Fruit fly (Drosophila melanogaster): Measurements from ENCODE around the gene Hsp60A.
"Not testable (repeated sequence)": the region's sequence is repeated elsewhere in the genome, so short reads cannot be mapped to it uniquely, and the experiment has no call there.

Hsp60A gene

dm6 chrX:11092201-11092600, 16.1 kb upstream of the Hsp60A start, which contains the start of gene CG2061:
TSS of gene CG2061 (plus strand) at chrX:11092492.
- TF ChIP-seq tai (GFP tag; optimal IDR thresholded peaks at IDR 0.05) (no peak), Myc (optimal IDR thresholded peaks at IDR 0.05) (peak; percentile 10)

- no peak for TF ChIP-seq Hr83 (GFP tag; optimal IDR thresholded peaks at IDR 0.05; ENCODE audit: poor library complexity, severe bottlenecking)
- TF ChIP-seq dsf (GFP tag; optimal IDR thresholded peaks at IDR 0.05; ENCODE audit: borderline replicate concordance), result no peak
- TF ChIP-seq Vsx2 (GFP tag; optimal IDR thresholded peaks at IDR 0.05; ENCODE audit: partially characterized antibody), result no peak
- TF ChIP-seq HLH106 (tag; optimal IDR thresholded peaks at IDR 0.05), result no peak
- TF ChIP-seq jim (GFP tag; optimal IDR thresholded peaks at IDR 0.05), result no peak
- no peak for TF ChIP-seq br (GFP tag; optimal IDR thresholded peaks at IDR 0.05)
- no peak for TF ChIP-seq dl (GFP tag; optimal IDR thresholded peaks at IDR 0.05; ENCODE audit: insufficient read depth in 1 of 2, partially characterized antibody in 2 of 2)
Observed at dm6 chrX:11095276-11095675, 13.0 kb upstream of the Hsp60A start.

DNA sequence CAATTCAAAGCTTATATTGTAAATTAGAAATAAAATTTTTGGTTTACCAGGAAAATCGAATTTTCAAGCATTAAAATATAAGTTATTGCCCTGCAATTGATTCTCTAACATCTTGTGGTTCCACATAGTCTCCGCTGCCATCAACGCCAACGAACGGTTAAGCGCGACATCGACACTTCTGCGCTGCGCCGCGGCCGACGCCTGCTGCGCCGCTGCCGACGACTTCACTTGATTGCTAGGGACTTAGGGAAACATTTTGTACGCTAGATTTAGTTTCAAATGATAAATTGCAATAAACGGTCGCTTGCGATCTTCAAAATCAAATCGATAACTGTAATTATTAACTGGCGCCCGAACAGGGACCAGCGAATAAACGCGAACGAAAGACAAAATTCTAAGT, 12.3 kb upstream of the Hsp60A start, which contains the start of gene CG42249:
TSS of gene CG42249 (plus strand) at position 301 of the 400 bp plus-strand sequence.
- not testable (repeated sequence) for TF ChIP-seq sage, Abd-B, h (GFP tag; optimal IDR thresholded peaks at IDR 0.05)

- no peak for TF ChIP-seq lola (GFP tag; optimal IDR thresholded peaks at IDR 0.05)
- no peak for TF ChIP-seq usp (GFP tag; optimal IDR thresholded peaks at IDR 0.05)
- TF ChIP-seq HLH106 (tag; optimal IDR thresholded peaks at IDR 0.05), result peak; percentile 24
- no peak for TF ChIP-seq Hr78 (GFP tag; optimal IDR thresholded peaks at IDR 0.05)
- peak; percentile 35 for TF ChIP-seq N (GFP tag; optimal IDR thresholded peaks at IDR 0.05)
- TF ChIP-seq CrebA (GFP tag; optimal IDR thresholded peaks at IDR 0.05; ENCODE audit: borderline replicate concordance), result no peak
Observed at dm6 chrX:11108845-11109450, 666 bp downstream of the Hsp60A start.

DNA sequence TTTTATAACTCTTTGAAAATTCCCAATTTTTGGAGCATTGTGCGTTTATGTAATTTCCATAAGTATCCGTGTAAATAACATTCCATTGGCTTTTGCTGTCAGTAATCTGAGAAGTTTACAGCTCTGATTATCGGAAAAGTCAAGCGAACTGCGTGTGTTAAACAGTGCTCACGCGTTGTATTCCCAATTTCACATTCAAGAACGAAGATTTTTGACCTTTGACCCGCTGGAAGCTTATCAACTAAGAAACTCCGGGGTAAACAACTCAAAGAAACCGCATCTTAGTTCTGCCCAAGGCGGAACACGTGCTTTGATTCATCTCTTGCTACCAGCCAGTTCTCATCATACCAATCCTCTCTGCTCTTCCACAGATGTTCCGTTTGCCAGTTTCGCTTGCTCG, 1.4 kb downstream of the Hsp60A start:
- TF ChIP-seq Rel (GFP tag; optimal IDR thresholded peaks at IDR 0.05), result no peak
- no peak for TF ChIP-seq Rel (tag; optimal IDR thresholded peaks at IDR 0.05)
- TF ChIP-seq br (GFP tag; optimal IDR thresholded peaks at IDR 0.05), result no peak
- no peak for TF ChIP-seq tai (GFP tag; optimal IDR thresholded peaks at IDR 0.05)
- no peak for TF ChIP-seq Hnf4 (GFP tag; optimal IDR thresholded peaks at IDR 0.05)
- no peak for TF ChIP-seq Vsx2 (GFP tag; optimal IDR thresholded peaks at IDR 0.05; ENCODE audit: partially characterized antibody)
- no peak for TF ChIP-seq h (GFP tag; optimal IDR thresholded peaks at IDR 0.05)
- no peak for TF ChIP-seq lola (GFP tag; optimal IDR thresholded peaks at IDR 0.05)
- TF ChIP-seq jim (GFP tag; optimal IDR thresholded peaks at IDR 0.05), result no peak
- no peak for TF ChIP-seq psq (GFP tag; optimal IDR thresholded peaks at IDR 0.05)
- TF ChIP-seq foxo (GFP tag; optimal IDR thresholded peaks at IDR 0.05), result no peak
- TF ChIP-seq Myc (optimal IDR thresholded peaks at IDR 0.05), result no peak
- TF ChIP-seq Sp1 (GFP tag; optimal IDR thresholded peaks at IDR 0.05), result no peak
- no peak for TF ChIP-seq Dif (GFP tag; optimal IDR thresholded peaks at IDR 0.05; ENCODE audit: partially characterized antibody)
- no peak for TF ChIP-seq Jra (GFP tag; optimal IDR thresholded peaks at IDR 0.05)
- TF ChIP-seq GATAd (GFP tag; optimal IDR thresholded peaks at IDR 0.05), result no peak
- no peak for TF ChIP-seq fru (GFP tag; optimal IDR thresholded peaks at IDR 0.05)

DNA sequence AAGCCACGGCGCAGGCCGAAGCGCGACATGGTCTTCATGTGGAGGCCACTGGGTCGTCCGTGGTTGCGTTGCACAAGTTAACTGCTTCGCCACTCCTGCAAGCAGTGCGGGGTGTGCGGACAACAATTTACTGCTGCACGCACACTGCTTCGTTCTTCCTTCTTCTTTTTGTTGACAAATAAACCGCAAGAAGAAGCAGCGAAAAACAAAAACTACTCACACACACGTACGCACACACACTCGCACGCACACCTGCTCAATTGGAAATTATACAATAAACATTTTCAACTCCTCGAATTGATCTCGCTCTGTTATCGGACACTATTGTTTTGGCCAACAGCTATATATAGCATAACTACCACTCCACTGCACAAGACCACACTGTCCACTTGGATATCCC, 15.3 kb downstream of the Hsp60A start:
- TF ChIP-seq Hr83 (GFP tag; optimal IDR thresholded peaks at IDR 0.05; ENCODE audit: poor library complexity, severe bottlenecking) (no peak), Sp1 (GFP tag; optimal IDR thresholded peaks at IDR 0.05) (no peak), OdsH (GFP tag; optimal IDR thresholded peaks at IDR 0.05) (no peak), tai (GFP tag; optimal IDR thresholded peaks at IDR 0.05) (no peak), CG9705 (GFP tag; optimal IDR thresholded peaks at IDR 0.05) (no peak), sage (GFP tag; optimal IDR thresholded peaks at IDR 0.05) (no peak), ey (GFP tag; optimal IDR thresholded peaks at IDR 0.05) (no peak)
